Worm (Caenorhabditis elegans): Measurements from ENCODE around the gene srx-50.

- TF ChIP-seq pag-3 (tag; optimal IDR thresholded peaks at IDR 0.05; ENCODE audit: borderline replicate concordance, insufficient read depth) (no peak), nhr-90 (tag; optimal IDR thresholded peaks at IDR 0.05; ENCODE audit: poor library complexity) (peak; percentile 4), fkh-10 (GFP tag; optimal IDR thresholded peaks at IDR 0.05) (no peak), nhr-71 (tag; optimal IDR thresholded peaks at IDR 0.05) (peak; percentile 62), lin-15B (tag; optimal IDR thresholded peaks at IDR 0.05) (no peak), unc-130 (tag; optimal IDR thresholded peaks at IDR 0.05) (no peak), unc-62 (GFP tag; optimal IDR thresholded peaks at IDR 0.05) (no peak), nhr-28 (tag; optimal IDR thresholded peaks at IDR 0.05) (no peak), lir-3 (tag; optimal IDR thresholded peaks at IDR 0.05; ENCODE audit: poor library complexity) (no peak), ceh-63 (GFP tag; optimal IDR thresholded peaks at IDR 0.05) (no peak), skn-1 (tag; optimal IDR thresholded peaks at IDR 0.05) (no peak), nhr-237 (tag; optimal IDR thresholded peaks at IDR 0.05) (no peak), ama-1 (optimal IDR thresholded peaks at IDR 0.05) (no peak)
Measured at ce11 chrIV:7048637-7049245, 9.0 kb upstream of the srx-50 start.

Data from whole organism, L1 larva.